Worm (Caenorhabditis elegans): ENCODE results near the gene Y43F8C.15.

ce11 chrV:19715847-19716246 lies 5.4 kb upstream of the Y43F8C.15 start, which contains the start of gene Y43F8C.17:
- no peak for TF ChIP-seq nhr-11 (tag; optimal IDR thresholded peaks at IDR 0.05)
- no peak for TF ChIP-seq nhr-237 (tag; optimal IDR thresholded peaks at IDR 0.05)

Data from whole organism, L3 larva.